Fruit fly (Drosophila melanogaster): Measurements from ENCODE around the gene RanGAP.

DNA sequence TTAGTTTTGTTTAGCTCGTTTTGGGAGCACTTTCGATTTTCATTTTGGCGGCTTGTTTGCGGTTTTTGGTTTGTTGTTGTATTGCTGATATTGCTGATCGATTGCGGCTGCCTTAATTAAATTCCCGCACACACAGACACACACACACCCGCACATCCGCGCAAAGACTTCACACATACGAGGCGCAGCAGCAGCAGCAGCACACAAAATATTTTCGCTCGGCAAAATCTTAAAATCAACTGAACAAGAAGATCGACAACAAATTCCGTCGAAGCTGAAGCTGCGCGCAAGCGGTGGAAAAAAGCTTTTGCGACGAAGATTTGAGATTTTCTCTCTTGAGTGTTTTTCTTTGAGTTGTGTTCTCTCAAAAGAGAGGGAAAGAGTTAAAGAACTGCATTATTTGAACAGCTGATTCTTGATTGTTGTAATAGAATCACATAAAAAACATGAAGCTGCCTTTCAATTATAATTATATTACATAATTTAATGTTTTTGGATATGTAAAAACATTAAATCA lies 27.5 kb upstream of the RanGAP start:
- no peak for TF ChIP-seq h (optimal IDR thresholded peaks at IDR 0.05)
- no peak for TF ChIP-seq ttk (optimal IDR thresholded peaks at IDR 0.05)
- no peak for TF ChIP-seq psq (optimal IDR thresholded peaks at IDR 0.05)
- TF ChIP-seq insv (optimal IDR thresholded peaks at IDR 0.05): no peak
